Worm (Caenorhabditis elegans): ENCODE results near the gene T07F12.4.

Gene T07F12.4

DNA sequence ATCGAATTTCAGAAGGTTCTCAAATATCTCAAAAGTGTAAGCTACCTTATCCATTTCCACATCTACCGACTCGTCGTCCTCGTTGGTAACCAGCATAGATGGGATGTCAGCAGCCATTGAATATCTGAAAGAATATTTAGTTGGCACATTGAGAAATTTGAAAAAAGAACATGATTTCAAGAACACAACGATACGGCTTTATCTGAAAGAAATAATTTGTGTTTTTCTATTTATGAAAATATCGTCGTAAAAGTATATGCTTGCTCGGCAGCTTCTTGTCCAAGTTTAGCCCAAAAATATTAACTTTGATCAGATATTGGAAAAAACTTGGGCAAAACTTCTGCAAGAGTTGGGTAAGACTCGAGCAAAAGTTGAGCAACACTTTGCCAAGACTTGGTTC, at the start of gene T07F12.4:
T07F12.4 (minus strand) TSS at position 130 of the 400 bp plus-strand sequence.
- TF ChIP-seq zag-1 (tag; optimal IDR thresholded peaks at IDR 0.05) (no peak), rnt-1 (tag; optimal IDR thresholded peaks at IDR 0.05) (no peak), nhr-47 (tag; optimal IDR thresholded peaks at IDR 0.05) (no peak), efl-1 (optimal IDR thresholded peaks at IDR 0.05) (no peak), efl-1 (GFP tag; optimal IDR thresholded peaks at IDR 0.05 in 1 of 2) (no peak), ceh-88 (GFP tag; IDR thresholded peaks at IDR 0.05) (no peak), lin-39 (tag; optimal IDR thresholded peaks at IDR 0.05) (no peak), egl-13 (tag; optimal IDR thresholded peaks at IDR 0.05) (no peak), tlp-1 (tag; optimal IDR thresholded peaks at IDR 0.05) (no peak), pag-3 (tag; optimal IDR thresholded peaks at IDR 0.05; ENCODE audit: borderline replicate concordance, insufficient read depth) (no peak), C04F5.9 (tag; optimal IDR thresholded peaks at IDR 0.05) (no peak), nhr-84 (tag; optimal IDR thresholded peaks at IDR 0.05) (no peak), ceh-8 (GFP tag; optimal IDR thresholded peaks at IDR 0.05) (no peak), lin-14 (GFP tag; optimal IDR thresholded peaks at IDR 0.05) (no peak)

DNA sequence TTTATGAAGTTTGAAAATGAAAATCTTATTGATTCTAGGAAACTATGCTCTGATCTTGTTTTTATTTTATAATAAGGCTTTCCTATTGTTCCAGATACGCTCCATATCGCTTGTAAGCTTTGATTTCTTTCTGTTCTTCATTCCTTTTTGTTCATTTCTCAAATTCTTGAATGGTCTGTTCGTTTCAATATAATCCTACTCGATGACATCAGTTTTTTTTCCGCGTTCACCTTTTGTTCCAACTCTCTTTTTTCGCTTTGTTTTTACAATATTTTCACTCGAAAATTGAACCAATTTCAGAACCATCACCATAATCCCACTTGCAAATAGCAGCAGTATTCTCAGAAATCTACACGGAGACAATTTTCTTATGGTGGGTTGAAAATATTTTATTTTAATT, 47.1 kb upstream of the T07F12.4 start, which contains the start of gene tyra-3:
tyra-3 (plus strand) TSS at position 301 of the 400 bp plus-strand sequence.
- TF ChIP-seq lin-15B (tag; optimal IDR thresholded peaks at IDR 0.05) (no peak), tbx-2 (tag; optimal IDR thresholded peaks at IDR 0.05) (no peak), snpc-4 (tag; optimal IDR thresholded peaks at IDR 0.05) (no peak), ceh-90 (tag; optimal IDR thresholded peaks at IDR 0.05) (no peak), lin-35 (GFP tag; optimal IDR thresholded peaks at IDR 0.05) (no peak)

ce11 chrX:4938990-4939389, 38.4 kb upstream of the T07F12.4 start:
- TF ChIP-seq lin-14 (GFP tag; optimal IDR thresholded peaks at IDR 0.05) (peak; percentile 21), lsy-2 (tag; optimal IDR thresholded peaks at IDR 0.05) (no peak), fkh-10 (GFP tag; optimal IDR thresholded peaks at IDR 0.05) (peak; percentile 71), nhr-90 (tag; optimal IDR thresholded peaks at IDR 0.05; ENCODE audit: poor library complexity) (no peak)

DNA sequence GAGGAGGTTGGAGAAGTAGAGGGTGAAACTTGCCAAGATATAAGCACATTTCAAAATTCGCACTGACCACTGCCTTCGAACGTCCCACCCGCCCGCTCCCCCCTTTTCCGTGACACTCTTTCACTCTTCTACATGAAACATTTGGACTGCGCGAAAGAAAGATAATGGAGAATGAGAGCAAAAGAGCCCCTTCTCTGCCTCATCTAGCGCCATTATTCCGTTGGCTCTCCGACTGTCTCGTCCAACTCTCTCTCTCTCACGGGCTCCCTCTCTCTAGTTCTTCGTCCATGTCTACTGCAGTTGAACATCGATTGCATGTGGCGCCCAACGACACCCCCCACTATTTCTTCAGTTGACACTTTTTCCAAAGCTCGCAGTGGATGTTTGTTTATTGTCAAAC, 32.4 kb upstream of the T07F12.4 start:
- TF ChIP-seq fkh-8 (tag; optimal IDR thresholded peaks at IDR 0.05) (peak; percentile 21), unc-86 (tag; optimal IDR thresholded peaks at IDR 0.05) (peak; percentile 21), lin-14 (GFP tag; optimal IDR thresholded peaks at IDR 0.05) (peak; percentile 77), nhr-47 (tag; optimal IDR thresholded peaks at IDR 0.05) (no peak), rnt-1 (tag; optimal IDR thresholded peaks at IDR 0.05) (no peak)

- TF ChIP-seq efl-1 (optimal IDR thresholded peaks at IDR 0.05) (no peak), efl-1 (GFP tag; optimal IDR thresholded peaks at IDR 0.05 in 1 of 2) (peak in 1 of 2 experiments; percentile 26), elt-3 (tag; optimal IDR thresholded peaks at IDR 0.05) (no peak), egl-27 (tag; optimal IDR thresholded peaks at IDR 0.05) (no peak), lin-14 (GFP tag; optimal IDR thresholded peaks at IDR 0.05) (peak; percentile 54)
These were observed 31.4 kb upstream of the T07F12.4 start for ce11 chrX:4932023-4932422.

ce11 chrX:4929657-4930056, 29.0 kb upstream of the T07F12.4 start, which contains the start of gene mct-4:
Gene mct-4 (minus strand): TSS chrX:4929757.
- TF ChIP-seq ztf-11 (tag; optimal IDR thresholded peaks at IDR 0.05) (no peak), egl-13 (tag; optimal IDR thresholded peaks at IDR 0.05) (no peak), pax-3 (tag; optimal IDR thresholded peaks at IDR 0.05) (no peak), lin-13 (GFP tag; optimal IDR thresholded peaks at IDR 0.05) (no peak), fkh-4 (tag; optimal IDR thresholded peaks at IDR 0.05; ENCODE audit: borderline replicate concordance) (no peak)

ce11 chrX:4928118-4928517, 27.5 kb upstream of the T07F12.4 start:
- TF ChIP-seq aly-2 (tag; optimal IDR thresholded peaks at IDR 0.05) (no peak), efl-3 (GFP tag; optimal IDR thresholded peaks at IDR 0.05) (no peak), ets-5 (GFP tag; IDR thresholded peaks at IDR 0.05) (no peak), nhr-77 (tag; optimal IDR thresholded peaks at IDR 0.05) (no peak), lsy-2 (tag; optimal IDR thresholded peaks at IDR 0.05) (no peak), dsc-1 (tag; optimal IDR thresholded peaks at IDR 0.05) (no peak), isw-1 (GFP tag; IDR thresholded peaks at IDR 0.05) (no peak), C34B4.2 (tag; optimal IDR thresholded peaks at IDR 0.05) (no peak), elt-3 (tag; optimal IDR thresholded peaks at IDR 0.05) (no peak), ceh-8 (GFP tag; optimal IDR thresholded peaks at IDR 0.05) (no peak)

All from whole organism, L1 larva.